Fruit fly (Drosophila melanogaster) whole organism, embryonic: ENCODE measurements around the gene GlcAT-P.
A peak's percentile ranks its signal among the peaks of the same experiment; 100 is the strongest.

Experiments used
- CG1024 ChIP-seq: fragments of 200-800 bp; sonication (Bioruptor generic); IDR thresholded peaks from 2 replicates; pipeline ENCODE4 v1.3.6; 2022; ENCODE audit warnings: missing biosample characterization, missing genetic modification characterization
- CG10543 ChIP-seq: fragments of 200-800 bp; sonication (Bioruptor generic); optimal IDR thresholded peaks from 3 replicates; lab custom pipeline; 2017; ENCODE audit warnings: missing biosample characterization, mild to moderate bottlenecking, missing genetic modification characterization, moderate library complexity
- CG10959 ChIP-seq: fragments of 200-800 bp; sonication (Bioruptor generic); IDR thresholded peaks from 2 replicates; pipeline ENCODE4 v1.3.6; 2022; ENCODE audit warnings: missing biosample characterization, missing genetic modification characterization
- CG12219 ChIP-seq: fragments of 200-800 bp; sonication (Bioruptor generic); optimal IDR thresholded peaks from 3 replicates; lab custom pipeline; 2018; ENCODE audit warnings: missing biosample characterization, mild to moderate bottlenecking, missing genetic modification characterization
- CG13424 ChIP-seq: fragments of 200-800 bp; sonication (Bioruptor generic); optimal IDR thresholded peaks from 2 replicates; lab custom pipeline; 2019; ENCODE audit warnings: missing biosample characterization, mild to moderate bottlenecking, missing genetic modification characterization, moderate library complexity
- CG17568 ChIP-seq: fragments of 200-800 bp; sonication (Bioruptor generic); optimal IDR thresholded peaks from 2 replicates; lab custom pipeline; 2018; ENCODE audit warnings: missing biosample characterization, mild to moderate bottlenecking, missing genetic modification characterization, moderate library complexity
- CG17612 ChIP-seq: fragments of 200-800 bp; sonication (Bioruptor generic); IDR thresholded peaks from 2 replicates; pipeline ENCODE4 v1.3.6; 2022; ENCODE audit warnings: missing biosample characterization, missing genetic modification characterization
- CG2875 ChIP-seq: fragments of 200-800 bp; sonication (Bioruptor generic); optimal IDR thresholded peaks from 2 replicates; lab custom pipeline; 2017; ENCODE audit warnings: missing biosample characterization, mild to moderate bottlenecking, missing genetic modification characterization, missing genetic modification reagents
- CG3407 ChIP-seq: fragments of 200-800 bp; sonication (Bioruptor generic); optimal IDR thresholded peaks from 2 replicates; lab custom pipeline; 2018; ENCODE audit warnings: missing biosample characterization, mild to moderate bottlenecking, missing genetic modification characterization
- CG4707 ChIP-seq: fragments of 200-800 bp; sonication (Bioruptor generic); optimal IDR thresholded peaks from 2 replicates; lab custom pipeline; 2018; ENCODE audit warnings: missing biosample characterization, mild to moderate bottlenecking, missing genetic modification characterization, moderate library complexity
- CG6254 ChIP-seq: fragments of 200-800 bp; sonication (Bioruptor generic); optimal IDR thresholded peaks from 3 replicates; lab custom pipeline; 2017; ENCODE audit warnings: mild to moderate bottlenecking, missing biosample characterization, missing genetic modification reagents, missing genetic modification characterization
- CG7556 ChIP-seq: fragments of 200-800 bp; sonication (Bioruptor generic); optimal IDR thresholded peaks from 2 replicates; lab custom pipeline; 2017; ENCODE audit warnings: missing biosample characterization, mild to moderate bottlenecking, missing genetic modification characterization
- CG8089 ChIP-seq: fragments of 200-800 bp; sonication (Bioruptor generic); optimal IDR thresholded peaks from 3 replicates; lab custom pipeline; 2016; ENCODE audit warnings: missing biosample characterization, missing genetic modification characterization
- CG9437 ChIP-seq: fragments of 200-800 bp; sonication (Bioruptor generic); optimal IDR thresholded peaks from 2 replicates; lab custom pipeline; 2018; ENCODE audit warnings: missing biosample characterization, mild to moderate bottlenecking, missing genetic modification characterization
- CkIIα-i1 ChIP-seq: fragments of 200-800 bp; sonication (Bioruptor generic); IDR thresholded peaks from 2 replicates; pipeline ENCODE4 v1.3.6; 2022; ENCODE audit warnings: missing biosample characterization, missing genetic modification characterization
- Gsc ChIP-seq: fragments of 200-800 bp; sonication (Bioruptor generic); IDR thresholded peaks from 2 replicates; pipeline ENCODE4 v1.3.6; 2022; ENCODE audit warnings: missing biosample characterization, missing genetic modification characterization
- HLH3B ChIP-seq: fragments of 200-800 bp; sonication (Bioruptor generic); IDR thresholded peaks from 2 replicates; pipeline ENCODE4 v1.3.6; 2022; ENCODE audit warnings: missing biosample characterization, missing genetic modification characterization
- Hr78 ChIP-seq, 2 experiments: fragments of 200-800 bp in 1 of 2; fragments of >200 bp in 1 of 2; sonication (Bioruptor generic) in 1 of 2; optimal IDR thresholded peaks; 2 replicates each; lab custom pipeline; 2017 to 2019; ENCODE audit warnings: missing biosample characterization in 2 of 2, missing genetic modification characterization in 2 of 2, mild to moderate bottlenecking in 1 of 2, moderate library complexity in 1 of 2
- MBD-R2 ChIP-seq: fragments of 200-800 bp; sonication (Bioruptor generic); IDR thresholded peaks from 2 replicates; pipeline ENCODE4 v1.3.6; 2022; ENCODE audit warnings: missing biosample characterization, missing genetic modification characterization
- Max ChIP-seq: fragments of 200-800 bp; sonication (Bioruptor generic); optimal IDR thresholded peaks from 2 replicates; lab custom pipeline; 2016; ENCODE audit warnings: missing biosample characterization, mild to moderate bottlenecking, missing genetic modification characterization
- Med ChIP-seq: fragments of 200-800 bp; sonication (Bioruptor generic); peaks from one replicate; lab custom pipeline; 2016; ENCODE audit warnings: missing biosample characterization, missing genetic modification characterization, mild to moderate bottlenecking, inconsistent platforms, moderate library complexity
- NC2α ChIP-seq: fragments of 200-800 bp; sonication (Bioruptor generic); optimal IDR thresholded peaks from 2 replicates; lab custom pipeline; 2016; ENCODE audit warnings: missing biosample characterization, missing genetic modification characterization
- Nf-YA ChIP-seq: fragments of 200-800 bp; sonication (Bioruptor generic); IDR thresholded peaks from 2 replicates; pipeline ENCODE4 v1.3.6; 2022; ENCODE audit warnings: missing biosample characterization, missing genetic modification characterization
- Oaz ChIP-seq: fragments of 200-800 bp; sonication (Bioruptor generic); IDR thresholded peaks from 2 replicates; pipeline ENCODE4 v1.3.6; 2022; ENCODE audit warnings: missing biosample characterization, missing genetic modification characterization
- Optix ChIP-seq: fragments of 200-800 bp; sonication (Bioruptor generic); IDR thresholded peaks from 3 replicates; pipeline ENCODE4 v1.3.6; 2022; ENCODE audit warnings: missing biosample characterization, missing genetic modification characterization
- Ravus ChIP-seq: fragments of 200-800 bp; sonication (Bioruptor generic); IDR thresholded peaks from 2 replicates; pipeline ENCODE4 v1.3.6; 2022; ENCODE audit warnings: missing biosample characterization, missing genetic modification characterization
- Rx ChIP-seq: fragments of 200-800 bp; sonication (Bioruptor generic); IDR thresholded peaks from 2 replicates; pipeline ENCODE4 v1.3.6; 2022; ENCODE audit warnings: missing biosample characterization, missing genetic modification characterization
- Side ChIP-seq: fragments of 200-800 bp; sonication (Bioruptor generic); optimal IDR thresholded peaks from 2 replicates; lab custom pipeline; 2016; ENCODE audit warnings: missing biosample characterization, missing genetic modification characterization
- Sry-δ ChIP-seq: fragments of 200-800 bp; sonication (Bioruptor generic); optimal IDR thresholded peaks from 2 replicates; lab custom pipeline; 2016; ENCODE audit warnings: missing biosample characterization, missing genetic modification characterization
- ap ChIP-seq: fragments of 200-800 bp; sonication (Bioruptor generic); IDR thresholded peaks from 2 replicates; pipeline ENCODE4 v1.3.6; 2022; ENCODE audit warnings: missing biosample characterization, missing genetic modification characterization
- az2 ChIP-seq: fragments of 200-800 bp; sonication (Bioruptor generic); optimal IDR thresholded peaks from 3 replicates; lab custom pipeline; 2016; ENCODE audit warnings: missing biosample characterization, missing genetic modification characterization
- bigmax ChIP-seq: fragments of 200-800 bp; sonication (Bioruptor generic); optimal IDR thresholded peaks from 2 replicates; lab custom pipeline; 2018; ENCODE audit warnings: missing biosample characterization, mild to moderate bottlenecking, missing genetic modification characterization
- bsh ChIP-seq, 2 experiments: fragments of 200-800 bp; sonication (Bioruptor generic); optimal IDR thresholded peaks; 2 replicates each; lab custom pipeline; 2017 to 2018; ENCODE audit warnings: mild to moderate bottlenecking in 2 of 2, missing biosample characterization in 2 of 2, missing genetic modification characterization in 2 of 2, moderate library complexity in 1 of 2
- cad ChIP-seq: fragments of >200 bp; optimal IDR thresholded peaks from 2 replicates; lab custom pipeline; 2017; ENCODE audit warnings: missing biosample characterization, missing genetic modification characterization
- dysf ChIP-seq: fragments of 200-800 bp; sonication (Bioruptor generic); IDR thresholded peaks from 3 replicates; pipeline ENCODE4 v1.3.6; 2022; ENCODE audit warnings: missing biosample characterization, missing genetic modification characterization
- fd96Cb ChIP-seq: fragments of 200-800 bp; sonication (Bioruptor generic); optimal IDR thresholded peaks from 2 replicates; lab custom pipeline; 2018; ENCODE audit warnings: missing biosample characterization, mild to moderate bottlenecking, missing genetic modification characterization, moderate library complexity
- ham ChIP-seq: fragments of 200-800 bp; sonication (Bioruptor generic); IDR thresholded peaks from 2 replicates; pipeline ENCODE4 v1.3.6; 2022; ENCODE audit warnings: missing biosample characterization, missing genetic modification characterization
- hth ChIP-seq: fragments of >200 bp; optimal IDR thresholded peaks from 2 replicates; lab custom pipeline; 2017; ENCODE audit warnings: inconsistent platforms
- inv ChIP-seq: fragments of 200-800 bp; sonication (Bioruptor generic); IDR thresholded peaks from 2 replicates; pipeline ENCODE4 v1.3.6; 2022; ENCODE audit warnings: missing biosample characterization, missing genetic modification characterization; ENCODE audit not compliant: partially characterized antibody
- kay ChIP-seq: fragments of 200-800 bp; sonication (Bioruptor generic); optimal IDR thresholded peaks from 2 replicates; lab custom pipeline; 2016; ENCODE audit warnings: missing biosample characterization, missing genetic modification characterization
- klu ChIP-seq: fragments of 200-800 bp; sonication (Bioruptor generic); IDR thresholded peaks from 2 replicates; pipeline ENCODE4 v1.3.6; 2022; ENCODE audit warnings: missing biosample characterization, missing genetic modification characterization
- lilli ChIP-seq: fragments of 200-800 bp; sonication (Bioruptor generic); optimal IDR thresholded peaks from 3 replicates; lab custom pipeline; 2016; ENCODE audit warnings: missing biosample characterization, missing genetic modification characterization
- nau ChIP-seq: fragments of 200-800 bp; sonication (Bioruptor generic); optimal IDR thresholded peaks from 3 replicates; lab custom pipeline; 2017; ENCODE audit warnings: missing biosample characterization, mild to moderate bottlenecking, missing genetic modification characterization, missing genetic modification reagents
- onecut ChIP-seq: fragments of 200-800 bp; sonication (Bioruptor generic); IDR thresholded peaks from 2 replicates; pipeline ENCODE4 v1.3.6; 2022; ENCODE audit warnings: missing biosample characterization, missing genetic modification characterization
- pnt ChIP-seq: fragments of 200-800 bp; sonication (Bioruptor generic); optimal IDR thresholded peaks from 3 replicates; lab custom pipeline; 2016; ENCODE audit warnings: missing biosample characterization, missing genetic modification characterization
- pum ChIP-seq: fragments of 200-800 bp; sonication (Bioruptor generic); optimal IDR thresholded peaks from 2 replicates; lab custom pipeline; 2016; ENCODE audit warnings: missing biosample characterization, missing genetic modification characterization
- repo ChIP-seq: fragments of 200-800 bp; sonication (Bioruptor generic); optimal IDR thresholded peaks from 2 replicates; lab custom pipeline; 2016; ENCODE audit warnings: missing biosample characterization, missing genetic modification characterization
- scrt ChIP-seq: fragments of 200-800 bp; sonication (Bioruptor generic); optimal IDR thresholded peaks from 2 replicates; lab custom pipeline; 2018; ENCODE audit warnings: missing biosample characterization, mild to moderate bottlenecking, missing genetic modification characterization, moderate library complexity
- sens ChIP-seq: fragments of 200-800 bp; sonication (Bioruptor generic); peaks from one replicate; lab custom pipeline; 2016; ENCODE audit warnings: missing biosample characterization, missing genetic modification characterization
- yki ChIP-seq: fragments of >200 bp; optimal IDR thresholded peaks from 3 replicates; lab custom pipeline; 2018

Gene GlcAT-P

DNA sequence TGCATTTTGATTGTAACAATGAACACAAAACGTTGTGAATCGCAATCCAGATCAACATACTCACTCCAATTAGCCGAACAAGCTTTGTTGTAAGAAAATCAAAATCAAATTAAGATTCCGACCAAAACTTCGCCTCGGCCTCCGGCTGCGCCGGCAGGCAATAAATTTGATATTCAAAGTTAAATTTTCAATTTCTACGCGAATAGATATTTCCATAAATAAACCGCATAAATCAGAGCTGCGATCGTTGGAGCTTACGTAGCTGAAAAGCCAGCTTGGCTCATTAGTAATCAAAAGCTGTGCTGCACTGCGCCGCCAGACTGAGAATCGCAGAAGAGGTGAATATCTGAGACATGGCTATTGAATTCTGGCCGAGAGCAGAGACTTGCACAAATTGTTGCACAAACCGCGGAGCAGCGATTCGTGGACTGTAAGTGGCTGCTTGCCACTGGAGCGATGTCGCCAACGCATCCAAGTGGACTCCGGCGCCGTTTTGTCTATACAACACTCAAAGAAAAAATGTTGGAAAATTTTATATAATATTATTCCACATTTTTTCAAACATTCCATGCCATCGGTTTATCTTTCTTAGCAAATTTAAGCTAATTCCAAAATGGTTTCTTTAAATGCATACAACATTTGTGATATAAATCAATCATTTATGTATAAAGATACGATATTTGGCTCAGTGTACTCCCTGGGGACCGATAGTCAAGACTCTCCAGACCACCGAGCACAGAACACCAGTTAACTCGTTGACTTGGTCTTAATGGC is 48.7 kb downstream of the GlcAT-P start (continued):
- TF ChIP-seq Oaz (GFP tag; lab: Robert Waterston, UW) (no peak), CkIIα-i1 (GFP tag; lab: Robert Waterston, UW) (no peak), cad (GFP tag; lab: Kevin White, UChicago) (no peak), klu (GFP tag; lab: Robert Waterston, UW) (no peak), onecut (no peak; the same call in 1 of the 2 replicates), Med (GFP tag; lab: Kevin White, UChicago) (no peak), nau (GFP tag; lab: Kevin White, UChicago) (peak; percentile 38), repo (GFP tag; lab: Kevin White, UChicago) (no peak), pum (GFP tag; lab: Kevin White, UChicago) (no peak), hth (lab: Kevin White, UChicago) (no peak), CG4707 (GFP tag; lab: Kevin White, UChicago) (peak; percentile 38), NC2α (no peak), CG17612 (GFP tag; lab: Robert Waterston, UW) (no peak), CG12219 (GFP tag; lab: Kevin White, UChicago) (no peak), az2 (GFP tag; lab: Kevin White, UChicago) (peak; percentile 27), Side (GFP tag; lab: Kevin White, UChicago) (no peak), dysf (GFP tag; lab: Robert Waterston, UW) (peak; percentile 70), bsh (GFP tag; optimal IDR thresholded peaks at IDR 0.05; lab: Kevin White, UChicago) (peak; percentile 64 to 80), Hr78 (GFP tag; optimal IDR thresholded peaks at IDR 0.05; lab: Kevin White, UChicago) (no peak), CG10543 (GFP tag; lab: Kevin White, UChicago) (no peak), kay (GFP tag; lab: Kevin White, UChicago) (no peak), CG10959 (no peak), scrt (GFP tag; lab: Kevin White, UChicago) (no peak), sens (peak; percentile 87), CG8089 (GFP tag; lab: Kevin White, UChicago) (no peak), CG13424 (tag; lab: Kevin White, UChicago) (peak; percentile 46), ham (GFP tag; lab: Robert Waterston, UW) (no peak), yki (lab: Kevin White, UChicago) (no peak), Sry-δ (GFP tag; lab: Kevin White, UChicago) (no peak), Ravus (GFP tag; lab: Robert Waterston, UW) (no peak), inv (GFP tag; lab: Robert Waterston, UW) (no peak), CG9437 (peak; percentile 35), bigmax (GFP tag; lab: Kevin White, UChicago) (no peak), MBD-R2 (no peak), lilli (GFP tag; lab: Kevin White, UChicago) (no peak), Rx (GFP tag; lab: Robert Waterston, UW) (no peak), Max (GFP tag; lab: Kevin White, UChicago) (peak; percentile 13), pnt (GFP tag; lab: Kevin White, UChicago) (no peak), Optix (GFP tag; lab: Robert Waterston, UW) (no peak), CG3407 (GFP tag; lab: Kevin White, UChicago) (no peak), Gsc (no peak), CG2875 (GFP tag; lab: Kevin White, UChicago) (peak; percentile 22), CG1024 (GFP tag; lab: Robert Waterston, UW) (no peak), HLH3B (0 out of 2 replicates have a peak, but pooled peaks have one; percentile 34), ap (0 out of 2 replicates have a peak, but pooled peaks have one; percentile 44), CG7556 (GFP tag; lab: Kevin White, UChicago) (peak; percentile 24), CG17568 (GFP tag; lab: Kevin White, UChicago) (no peak), CG6254 (peak; percentile 56), Nf-YA (no peak), fd96Cb (tag; lab: Kevin White, UChicago) (peak; percentile 63)
